Worm (Caenorhabditis elegans) whole organism, young adult: ENCODE results near the gene str-148.

Experiments used
- F57A8.1 ChIP-seq: fragments of 200-800 bp; sonication (Bioruptor generic); optimal IDR thresholded peaks from 2 replicates; lab custom pipeline; 2018; ENCODE audit warnings: mild to moderate bottlenecking, missing genetic modification characterization, moderate library complexity, missing compliant biosample characterization
- K12H6.12 ChIP-seq: fragments of 200-800 bp; sonication (Bioruptor generic); optimal IDR thresholded peaks from 2 replicates; lab custom pipeline; 2018; ENCODE audit warnings: mild to moderate bottlenecking, missing genetic modification characterization, missing compliant biosample characterization
- ama-1 ChIP-seq, 3 experiments: fragments of 150-350 bp in 1 of 3; sonication (generic microtip) in 2 of 3; optimal IDR thresholded peaks; 2 replicates each; lab custom pipeline; 2014 to 2018; ENCODE audit warnings: missing biosample characterization in 2 of 3, missing genetic modification characterization in 2 of 3, missing genetic modification reagents in 2 of 3
- ccch-3 ChIP-seq: fragments of 200-800 bp; sonication (Bioruptor generic); optimal IDR thresholded peaks from 2 replicates; lab custom pipeline; 2018; ENCODE audit warnings: mild to moderate bottlenecking, missing genetic modification characterization, missing compliant biosample characterization
- egl-44 ChIP-seq: fragments of 200-800 bp; sonication (Bioruptor generic); IDR thresholded peaks from 2 replicates; pipeline ENCODE4 v1.3.6; 2022; ENCODE audit warnings: missing genetic modification reagents, missing genetic modification characterization, missing compliant biosample characterization
- him-1 ChIP-seq: sonication (generic microtip); optimal IDR thresholded peaks from 2 replicates; lab custom pipeline; 2016; ENCODE audit warnings: missing genotype, missing genetic modification reagents, missing genetic modification characterization, missing compliant biosample characterization
- pha-4 ChIP-seq: fragments of 150-350 bp; sonication (generic microtip); optimal IDR thresholded peaks from 2 replicates; lab custom pipeline; 2014; ENCODE audit warnings: missing biosample characterization, missing genetic modification reagents, missing genetic modification characterization
- snpc-4 ChIP-seq, 5 experiments: fragments of 150-350 bp in 1 of 5; sonication (generic microtip) in 4 of 5; optimal IDR thresholded peaks; 2 replicates each; lab custom pipeline; 2014 to 2018; ENCODE audit warnings: missing genetic modification characterization in 5 of 5, missing biosample characterization in 3 of 5, antibody characterized with exemption in 2 of 5, mild to moderate bottlenecking in 2 of 5, missing compliant biosample characterization in 2 of 5, missing genotype in 2 of 5, moderate library complexity in 2 of 5, missing genetic modification reagents in 1 of 5
- unc-62 ChIP-seq: fragments of 150-350 bp; optimal IDR thresholded peaks from 2 replicates; lab custom pipeline; 2014; ENCODE audit warnings: missing biosample characterization, missing genetic modification reagents, missing genetic modification characterization
- zim-3 ChIP-seq: sonication (generic microtip); optimal IDR thresholded peaks from 2 replicates; lab custom pipeline; 2017; ENCODE audit warnings: mild to moderate bottlenecking, missing genetic modification characterization, moderate library complexity, missing compliant biosample characterization
- ztf-18 ChIP-seq: sonication (generic microtip); optimal IDR thresholded peaks from 2 replicates; lab custom pipeline; 2016; ENCODE audit warnings: missing genotype, mild to moderate bottlenecking, missing genetic modification characterization, missing compliant biosample characterization

DNA sequence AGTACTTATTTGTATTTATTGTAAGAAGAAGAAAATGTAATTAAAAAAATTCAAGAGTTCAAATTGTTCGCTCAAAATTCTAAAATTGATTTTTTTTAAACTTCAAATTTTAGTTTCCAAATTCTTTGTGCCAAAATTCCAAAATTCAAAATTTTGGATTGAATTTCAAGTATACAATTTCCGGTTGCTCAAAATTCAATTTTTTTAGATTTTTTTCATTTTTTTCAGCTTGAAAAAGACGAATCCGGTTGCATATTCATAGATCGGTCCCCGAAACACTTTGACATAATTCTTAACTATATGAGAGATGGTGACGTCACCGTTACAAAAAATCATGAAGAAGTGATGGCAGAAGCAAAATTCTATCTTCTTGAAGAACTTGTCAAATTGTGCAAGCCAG lies 26.3 kb downstream of the str-148 start, which contains the start of gene K02E7.4:
- TF ChIP-seq zim-3 (tag; lab: Kevin White, UChicago) = no peak
- TF ChIP-seq F57A8.1 = no peak
- no peak for TF ChIP-seq him-1 (tag; lab: Kevin White, UChicago)
- TF ChIP-seq ccch-3 (GFP tag; lab: Kevin White, UChicago) = no peak
- TF ChIP-seq ztf-18 = no peak
- no peak for TF ChIP-seq pha-4 (tag; lab: Kevin White, UChicago)
- no peak for TF ChIP-seq ama-1 (optimal IDR thresholded peaks at IDR 0.05; lab: Kevin White, UChicago)
- no peak for TF ChIP-seq ama-1 (GFP tag; optimal IDR thresholded peaks at IDR 0.05; lab: Kevin White, UChicago)
- TF ChIP-seq unc-62 (GFP tag; lab: Kevin White, UChicago) = no peak
- TF ChIP-seq K12H6.12 (tag; lab: Kevin White, UChicago) = no peak
- no peak for TF ChIP-seq snpc-4 (GFP tag; optimal IDR thresholded peaks at IDR 0.05; lab: Kevin White, UChicago)
- TF ChIP-seq snpc-4 (tag; optimal IDR thresholded peaks at IDR 0.05; lab: Kevin White, UChicago) = no peak
- TF ChIP-seq egl-44 (GFP tag; lab: Robert Waterston, UW) = no peak
